Worm (Caenorhabditis elegans): ENCODE measurements around the gene F47B10.8.

The F47B10.8 gene

ce11 chrX:10881984-10882383 is 28.6 kb downstream of the F47B10.8 start, which contains the start of gene T21E8.6:
Gene T21E8.6 (plus strand): TSS chrX:10882284.
- TF ChIP-seq unc-62 (GFP tag; optimal IDR thresholded peaks at IDR 0.05): no peak

DNA sequence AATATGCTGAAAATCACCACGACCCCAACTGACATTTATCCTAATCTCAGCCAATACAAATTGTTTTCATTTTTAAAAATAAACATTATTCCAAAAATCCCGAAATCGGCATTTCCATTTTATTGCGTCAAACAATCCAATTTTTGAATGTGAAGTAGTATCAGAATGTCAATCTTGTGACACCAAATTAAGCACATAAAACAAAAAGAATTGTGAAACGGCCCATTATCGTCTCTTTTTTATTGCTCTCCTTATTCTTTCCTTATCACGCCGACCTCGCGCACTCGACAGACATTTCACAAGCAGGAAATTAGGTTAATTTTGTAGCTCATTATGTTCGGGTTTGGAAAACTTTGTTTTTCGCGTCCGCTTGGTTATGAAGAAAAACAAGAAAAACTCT is 30.1 kb downstream of the F47B10.8 start, which contains the start of gene T21E8.4:
TSS of gene T21E8.4 (plus strand) at position 301 of the 400 bp plus-strand sequence.
- TF ChIP-seq unc-62 (GFP tag; optimal IDR thresholded peaks at IDR 0.05): no peak

ce11 chrX:10877138-10877743 is 33.4 kb downstream of the F47B10.8 start, which contains the start of gene pgp-6:
Gene pgp-6 (minus strand): TSS chrX:10877425.
- TF ChIP-seq unc-62 (GFP tag; optimal IDR thresholded peaks at IDR 0.05): no peak

DNA sequence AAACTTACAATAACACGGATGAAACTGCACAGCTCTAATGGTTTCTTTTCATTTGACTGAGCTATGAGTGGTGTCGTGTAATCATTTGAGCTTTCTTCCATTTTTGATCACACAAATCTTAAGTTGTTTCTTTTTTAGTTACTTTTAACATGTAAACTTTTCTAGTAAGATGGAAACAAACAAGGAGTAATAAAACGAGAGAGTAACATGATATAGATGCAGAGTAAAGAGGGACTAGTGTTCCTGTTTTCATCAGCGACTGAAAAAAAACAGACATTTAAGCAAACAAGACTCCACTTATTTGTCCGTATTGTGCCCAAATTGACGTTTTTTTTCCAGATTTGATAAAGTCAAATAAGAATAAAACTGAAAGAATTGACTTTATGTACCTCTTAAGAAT is 40.5 kb downstream of the F47B10.8 start, which contains the start of gene pgp-7:
TSS of gene pgp-7 (minus strand) at position 101 of the 400 bp plus-strand sequence.
- no peak for TF ChIP-seq unc-62 (GFP tag; optimal IDR thresholded peaks at IDR 0.05)

DNA sequence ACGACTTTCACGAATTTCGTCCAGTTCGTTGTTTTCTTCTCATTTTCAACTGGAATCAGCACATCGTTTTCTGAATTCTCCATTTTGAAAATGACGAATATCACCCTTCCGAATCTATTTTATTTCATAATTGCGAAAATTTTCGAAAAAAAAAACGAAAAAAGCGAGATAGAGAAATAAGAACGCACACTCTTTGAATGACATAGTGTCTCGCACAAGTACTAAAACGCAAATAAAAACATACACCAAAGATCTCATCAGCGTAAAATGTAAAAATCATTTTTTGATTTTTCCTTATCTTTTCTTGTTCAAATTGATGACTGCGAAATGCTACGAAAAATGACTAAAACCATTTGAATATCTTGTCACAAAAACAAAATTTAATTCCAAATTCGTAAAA is 46.3 kb downstream of the F47B10.8 start, which contains the start of gene pgp-8:
TSS of gene pgp-8 (minus strand) at position 101 of the 400 bp plus-strand sequence.
- no peak for TF ChIP-seq unc-62 (GFP tag; optimal IDR thresholded peaks at IDR 0.05)

- no peak for TF ChIP-seq unc-62 (GFP tag; optimal IDR thresholded peaks at IDR 0.05)
Observed at ce11 chrX:10862582-10862981, 48.0 kb downstream of the F47B10.8 start.

- no peak for TF ChIP-seq unc-62 (GFP tag; optimal IDR thresholded peaks at IDR 0.05)
Observed at ce11 chrX:10861673-10862072, 48.9 kb downstream of the F47B10.8 start.

- no peak for TF ChIP-seq unc-62 (GFP tag; optimal IDR thresholded peaks at IDR 0.05)
Observed at ce11 chrX:10859622-10860021, 51.0 kb downstream of the F47B10.8 start.

ce11 chrX:10859211-10859610 is 51.4 kb downstream of the F47B10.8 start, which contains the start of gene pgp-5:
Gene pgp-5 (minus strand): TSS chrX:10859297.
- TF ChIP-seq unc-62 (GFP tag; optimal IDR thresholded peaks at IDR 0.05): no peak
